Fruit fly (Drosophila melanogaster) whole organism, embryonic: Measurements from ENCODE around the gene CCAP.

Experiments used
- Abd-B ChIP-seq: fragments of 200-800 bp; sonication (Bioruptor generic); optimal IDR thresholded peaks from 2 replicates; lab custom pipeline; 2018; ENCODE audit warnings: missing biosample characterization, mild to moderate bottlenecking, missing genetic modification characterization, moderate library complexity
- Aef1 ChIP-seq: fragments of 200-800 bp; sonication (Bioruptor generic); IDR thresholded peaks from 3 replicates; pipeline ENCODE4 v1.3.6; 2022; ENCODE audit warnings: missing biosample characterization, missing genetic modification characterization
- Atf3 ChIP-seq: fragments of 200-800 bp; sonication (Bioruptor generic); optimal IDR thresholded peaks from 3 replicates; lab custom pipeline; 2016; ENCODE audit warnings: missing biosample characterization, missing genetic modification characterization
- Bteb2 ChIP-seq: fragments of 200-800 bp; sonication (Bioruptor generic); optimal IDR thresholded peaks from 2 replicates; lab custom pipeline; 2016; ENCODE audit warnings: missing biosample characterization, missing genetic modification characterization
- CG1024 ChIP-seq: fragments of 200-800 bp; sonication (Bioruptor generic); IDR thresholded peaks from 2 replicates; pipeline ENCODE4 v1.3.6; 2022; ENCODE audit warnings: missing biosample characterization, missing genetic modification characterization
- CG10366 ChIP-seq: fragments of 200-800 bp; sonication (Bioruptor generic); IDR thresholded peaks from 2 replicates; pipeline ENCODE4 v1.3.6; 2022; ENCODE audit warnings: missing biosample characterization, missing genetic modification characterization
- CG10979 ChIP-seq: fragments of 200-800 bp; sonication (Bioruptor generic); optimal IDR thresholded peaks from 2 replicates; lab custom pipeline; 2018; ENCODE audit warnings: missing biosample characterization, mild to moderate bottlenecking, missing genetic modification characterization, moderate library complexity
- CG11560 ChIP-seq: fragments of 200-800 bp; sonication (Bioruptor generic); IDR thresholded peaks from 3 replicates; pipeline ENCODE4 v1.3.6; 2022; ENCODE audit warnings: missing biosample characterization, missing genetic modification characterization
- CG11696 ChIP-seq: fragments of 200-800 bp; sonication (Bioruptor generic); IDR thresholded peaks from 2 replicates; pipeline ENCODE4 v1.3.6; 2022; ENCODE audit warnings: missing biosample characterization, missing genetic modification characterization
- CG12659 ChIP-seq: fragments of 200-800 bp; sonication (Bioruptor generic); optimal IDR thresholded peaks from 3 replicates; lab custom pipeline; 2017; ENCODE audit warnings: mild to moderate bottlenecking, missing biosample characterization, missing genetic modification reagents, missing genetic modification characterization
- CG14667 ChIP-seq: fragments of 200-800 bp; sonication (Bioruptor generic); IDR thresholded peaks from 2 replicates; pipeline ENCODE4 v1.3.6; 2022; ENCODE audit warnings: missing biosample characterization, missing genetic modification characterization
- CG14710 ChIP-seq: fragments of 200-800 bp; sonication (Bioruptor generic); optimal IDR thresholded peaks from 3 replicates; lab custom pipeline; 2019; ENCODE audit warnings: missing biosample characterization, mild to moderate bottlenecking, missing genetic modification characterization, moderate library complexity
- CG14965 ChIP-seq: fragments of 200-800 bp; sonication (Bioruptor generic); optimal IDR thresholded peaks from 2 replicates; lab custom pipeline; 2016; ENCODE audit warnings: missing biosample characterization, missing genetic modification characterization, borderline replicate concordance
- CG15269 ChIP-seq: fragments of 200-800 bp; sonication (Bioruptor generic); optimal IDR thresholded peaks from 2 replicates; lab custom pipeline; 2018; ENCODE audit warnings: missing biosample characterization, mild to moderate bottlenecking, missing genetic modification characterization, moderate library complexity
- CG15479 ChIP-seq: fragments of 200-800 bp; sonication (Bioruptor generic); optimal IDR thresholded peaks from 3 replicates; lab custom pipeline; 2019; ENCODE audit warnings: missing biosample characterization, mild to moderate bottlenecking, missing genetic modification characterization, moderate library complexity
- CG16815 ChIP-seq: fragments of 200-800 bp; sonication (Bioruptor generic); optimal IDR thresholded peaks from 3 replicates; lab custom pipeline; 2017; ENCODE audit warnings: missing biosample characterization, mild to moderate bottlenecking, missing genetic modification characterization
- CG18764 ChIP-seq: fragments of 200-800 bp; sonication (Bioruptor generic); optimal IDR thresholded peaks from 3 replicates; lab custom pipeline; 2016; ENCODE audit warnings: missing biosample characterization, missing genetic modification characterization
- CG2202 ChIP-seq: fragments of 200-800 bp; sonication (Bioruptor generic); optimal IDR thresholded peaks from 2 replicates; lab custom pipeline; 2018; ENCODE audit warnings: missing biosample characterization, mild to moderate bottlenecking, missing genetic modification characterization
- CG30020 ChIP-seq: fragments of 200-800 bp; optimal IDR thresholded peaks from 2 replicates; lab custom pipeline; 2019; ENCODE audit warnings: missing biosample characterization, mild to moderate bottlenecking, missing genetic modification characterization, moderate library complexity
- CG31388 ChIP-seq: fragments of 200-800 bp; sonication (Bioruptor generic); optimal IDR thresholded peaks from 2 replicates; lab custom pipeline; 2016; ENCODE audit warnings: missing biosample characterization, missing genetic modification characterization
- CG32767 ChIP-seq: fragments of 200-800 bp; sonication (Bioruptor generic); IDR thresholded peaks from 2 replicates; pipeline ENCODE4 v1.3.6; 2022; ENCODE audit warnings: missing biosample characterization, missing genetic modification characterization
- CG8478 ChIP-seq: fragments of >200 bp; optimal IDR thresholded peaks from 2 replicates; lab custom pipeline; 2018
- ERR ChIP-seq: fragments of 200-800 bp; sonication (Bioruptor generic); optimal IDR thresholded peaks from 2 replicates; lab custom pipeline; 2016; ENCODE audit warnings: missing biosample characterization, missing genetic modification characterization
- HLH54F ChIP-seq: fragments of 200-800 bp; sonication (Bioruptor generic); optimal IDR thresholded peaks from 3 replicates; lab custom pipeline; 2016; ENCODE audit warnings: missing biosample characterization, missing genetic modification characterization
- HLHmδ ChIP-seq: fragments of 200-800 bp; sonication (Bioruptor generic); optimal IDR thresholded peaks from 2 replicates; lab custom pipeline; 2018; ENCODE audit warnings: missing biosample characterization, mild to moderate bottlenecking, missing genetic modification characterization, moderate library complexity
- Hand ChIP-seq: fragments of 200-800 bp; sonication (Bioruptor generic); optimal IDR thresholded peaks from 2 replicates; lab custom pipeline; 2017; ENCODE audit warnings: mild to moderate bottlenecking, missing biosample characterization, missing genetic modification reagents, missing genetic modification characterization
- HmgZ ChIP-seq: fragments of 200-800 bp; sonication (Bioruptor generic); optimal IDR thresholded peaks from 2 replicates; lab custom pipeline; 2018; ENCODE audit warnings: missing biosample characterization, mild to moderate bottlenecking, missing genetic modification characterization
- Mrtf ChIP-seq: fragments of 200-800 bp; sonication (Bioruptor generic); IDR thresholded peaks from 3 replicates; pipeline ENCODE4 v1.3.6; 2022; ENCODE audit warnings: missing biosample characterization, missing genetic modification characterization
- Myb ChIP-seq: fragments of 200-800 bp; sonication (Bioruptor generic); optimal IDR thresholded peaks from 2 replicates; lab custom pipeline; 2016; ENCODE audit warnings: missing biosample characterization, missing genetic modification characterization
- NK7.1 ChIP-seq: fragments of 200-800 bp; sonication (Bioruptor generic); optimal IDR thresholded peaks from 3 replicates; lab custom pipeline; 2016; ENCODE audit warnings: missing biosample characterization, missing genetic modification characterization
- Nf-YA ChIP-seq: fragments of 200-800 bp; sonication (Bioruptor generic); IDR thresholded peaks from 2 replicates; pipeline ENCODE4 v1.3.6; 2022; ENCODE audit warnings: missing biosample characterization, missing genetic modification characterization
- Side ChIP-seq: fragments of 200-800 bp; sonication (Bioruptor generic); optimal IDR thresholded peaks from 2 replicates; lab custom pipeline; 2016; ENCODE audit warnings: missing biosample characterization, missing genetic modification characterization
- Six4 ChIP-seq: fragments of 200-800 bp; sonication (Bioruptor generic); optimal IDR thresholded peaks from 2 replicates; lab custom pipeline; 2016; ENCODE audit warnings: missing biosample characterization, missing genetic modification characterization
- TFAM ChIP-seq: fragments of 200-800 bp; sonication (Bioruptor generic); optimal IDR thresholded peaks from 2 replicates; lab custom pipeline; 2017; ENCODE audit warnings: missing biosample characterization, missing genetic modification characterization, inconsistent platforms
- bsh ChIP-seq, 2 experiments: fragments of 200-800 bp; sonication (Bioruptor generic); optimal IDR thresholded peaks; 2 replicates each; lab custom pipeline; 2017 to 2018; ENCODE audit warnings: mild to moderate bottlenecking in 2 of 2, missing biosample characterization in 2 of 2, missing genetic modification characterization in 2 of 2, moderate library complexity in 1 of 2
- chn ChIP-seq: fragments of 200-800 bp; sonication (Bioruptor generic); optimal IDR thresholded peaks from 2 replicates; lab custom pipeline; 2016; ENCODE audit warnings: missing biosample characterization, missing genetic modification characterization
- emc ChIP-seq: fragments of 200-800 bp; sonication (Bioruptor generic); optimal IDR thresholded peaks from 2 replicates; lab custom pipeline; 2016; ENCODE audit warnings: missing biosample characterization, missing genetic modification characterization
- gce ChIP-seq: fragments of 200-800 bp; sonication (Bioruptor generic); IDR thresholded peaks from 3 replicates; pipeline ENCODE4 v1.3.6; 2022; ENCODE audit warnings: missing biosample characterization, missing genetic modification characterization
- inv ChIP-seq: fragments of 200-800 bp; sonication (Bioruptor generic); IDR thresholded peaks from 2 replicates; pipeline ENCODE4 v1.3.6; 2022; ENCODE audit warnings: missing biosample characterization, missing genetic modification characterization; ENCODE audit not compliant: partially characterized antibody
- knrl ChIP-seq: fragments of 200-800 bp; sonication (Bioruptor generic); IDR thresholded peaks from 3 replicates; pipeline ENCODE4 v1.3.6; 2022; ENCODE audit warnings: missing biosample characterization, missing genetic modification characterization; ENCODE audit not compliant: partially characterized antibody
- lmd ChIP-seq: fragments of 200-800 bp; sonication (Bioruptor generic); IDR thresholded peaks from 2 replicates; pipeline ENCODE4 v1.3.6; 2022; ENCODE audit warnings: missing biosample characterization, missing genetic modification characterization
- lov ChIP-seq, 2 experiments: fragments of 200-800 bp in 1 of 2; fragments of >200 bp in 1 of 2; sonication (Bioruptor generic) in 1 of 2; IDR thresholded peaks in 1 of 2; optimal IDR thresholded peaks in 1 of 2; 2 replicates in 1 of 2; 3 replicates in 1 of 2; pipeline versions ENCODE4 v1.3.6 to Lab custom; 2017 to 2022; ENCODE audit warnings: missing biosample characterization in 1 of 2, missing genetic modification characterization in 1 of 2
- luna ChIP-seq: fragments of 200-800 bp; sonication (Bioruptor generic); optimal IDR thresholded peaks from 2 replicates; lab custom pipeline; 2016; ENCODE audit warnings: missing biosample characterization, missing genetic modification characterization
- mam ChIP-seq: fragments of 200-800 bp; sonication (Bioruptor generic); optimal IDR thresholded peaks from 3 replicates; lab custom pipeline; 2016; ENCODE audit warnings: missing biosample characterization, missing genetic modification characterization
- nerfin-2 ChIP-seq: fragments of 200-800 bp; sonication (Bioruptor generic); IDR thresholded peaks from 2 replicates; pipeline ENCODE4 v1.3.6; 2022; ENCODE audit warnings: missing biosample characterization, missing genetic modification characterization; ENCODE audit not compliant: partially characterized antibody
- onecut ChIP-seq: fragments of 200-800 bp; sonication (Bioruptor generic); IDR thresholded peaks from 2 replicates; pipeline ENCODE4 v1.3.6; 2022; ENCODE audit warnings: missing biosample characterization, missing genetic modification characterization
- sr ChIP-seq: fragments of 200-800 bp; sonication (Bioruptor generic); IDR thresholded peaks from 3 replicates; pipeline ENCODE4 v1.3.6; 2022; ENCODE audit warnings: missing biosample characterization, missing genetic modification characterization
- stwl ChIP-seq: fragments of 200-800 bp; sonication (Bioruptor generic); optimal IDR thresholded peaks from 3 replicates; lab custom pipeline; 2018; ENCODE audit warnings: missing biosample characterization, mild to moderate bottlenecking, missing genetic modification characterization, moderate library complexity
- unpg ChIP-seq: fragments of 200-800 bp; sonication (Bioruptor generic); optimal IDR thresholded peaks from 3 replicates; lab custom pipeline; 2018; ENCODE audit warnings: missing biosample characterization, mild to moderate bottlenecking, missing genetic modification characterization, moderate library complexity
- vvl ChIP-seq: fragments of 200-800 bp; sonication (Bioruptor generic); IDR thresholded peaks from 2 replicates; pipeline ENCODE4 v1.3.6; 2022; ENCODE audit warnings: missing biosample characterization, missing genetic modification characterization

Gene CCAP

DNA sequence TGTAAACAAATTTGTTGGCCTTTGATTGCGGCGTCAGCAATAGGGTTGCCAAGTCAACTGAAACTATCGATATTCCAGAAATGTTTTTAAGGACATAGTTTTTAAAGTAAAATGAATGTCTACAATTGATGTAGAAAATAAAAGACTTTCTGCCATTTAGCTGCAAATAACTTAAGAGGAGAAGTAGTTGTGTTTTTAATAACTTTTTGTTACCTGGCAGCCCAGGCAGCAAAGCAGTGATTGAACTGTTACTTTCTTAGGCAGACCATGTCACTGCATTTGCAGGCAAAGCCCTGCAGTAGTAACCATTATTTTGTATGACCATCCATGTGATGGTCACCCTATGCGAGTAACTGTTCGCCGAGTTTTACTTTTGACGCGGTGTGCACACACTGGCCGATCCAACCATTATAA lies 48.7 kb upstream of the CCAP start, which contains the start of the genes rumi, CG7029 and Usp12-46 (continued):
- TF ChIP-seq CG8478 (lab: Kevin White, UChicago) (no peak), HLH54F (GFP tag; lab: Kevin White, UChicago) (peak; percentile 93), CG12659 (peak; percentile 93), lov (optimal IDR thresholded peaks at IDR 0.05; lab: Kevin White, UChicago) (no peak), lov (GFP tag; IDR thresholded peaks at IDR 0.05; lab: Robert Waterston, UW) (peak; percentile 84; the same call in 2 of the 3 replicates), inv (GFP tag; lab: Robert Waterston, UW) (peak; percentile 64), luna (GFP tag; lab: Kevin White, UChicago) (peak; percentile 75), CG18764 (GFP tag; lab: Kevin White, UChicago) (peak; percentile 68), NK7.1 (GFP tag; lab: Kevin White, UChicago) (peak; percentile 81), CG15269 (tag; lab: Kevin White, UChicago) (peak; percentile 86), gce (GFP tag; lab: Robert Waterston, UW) (peak; percentile 81), Nf-YA (GFP tag; lab: Robert Waterston, UW) (peak; percentile 74), vvl (peak; percentile 94), Myb (GFP tag; lab: Kevin White, UChicago) (peak; percentile 80), Six4 (GFP tag; lab: Kevin White, UChicago) (peak; percentile 65), Atf3 (peak; percentile 88), CG1024 (GFP tag; lab: Robert Waterston, UW) (peak; percentile 73), CG11560 (peak; percentile 66; the same call in 1 of the 3 replicates), Hand (GFP tag; lab: Kevin White, UChicago) (peak; percentile 44), lmd (GFP tag; lab: Robert Waterston, UW) (peak; percentile 84), knrl (GFP tag; lab: Robert Waterston, UW) (peak; percentile 78), CG32767 (peak; percentile 85), emc (peak; percentile 76), CG10979 (peak; percentile 81), CG2202 (tag; lab: Kevin White, UChicago) (peak; percentile 66), sr (GFP tag; lab: Robert Waterston, UW) (peak; percentile 54; the same call in 1 of the 3 replicates), Aef1 (GFP tag; lab: Robert Waterston, UW) (peak; percentile 84), onecut (GFP tag; lab: Robert Waterston, UW) (peak; percentile 71), unpg (GFP tag; lab: Kevin White, UChicago) (peak; percentile 89), HmgZ (tag; lab: Kevin White, UChicago) (peak; percentile 96), CG11696 (GFP tag; lab: Robert Waterston, UW) (peak; percentile 53; the same call in 1 of the 2 replicates), Bteb2 (GFP tag; lab: Kevin White, UChicago) (peak; percentile 90), CG15479 (no peak), nerfin-2 (GFP tag; lab: Robert Waterston, UW) (peak; percentile 53; the same call in 1 of the 2 replicates), stwl (tag; lab: Kevin White, UChicago) (peak; percentile 88), HLHmδ (peak; percentile 33), CG14965 (GFP tag; lab: Kevin White, UChicago) (no peak), CG14667 (GFP tag; lab: Robert Waterston, UW) (peak; percentile 59; the same call in 1 of the 2 replicates), CG14710 (tag; lab: Kevin White, UChicago) (peak; percentile 100), mam (GFP tag; lab: Kevin White, UChicago) (peak; percentile 91), CG10366 (GFP tag; lab: Robert Waterston, UW) (peak; percentile 90), Mrtf (GFP tag; lab: Robert Waterston, UW) (peak; percentile 69), Side (GFP tag; lab: Kevin White, UChicago) (peak; percentile 91), CG16815 (GFP tag; lab: Kevin White, UChicago) (peak; percentile 79), bsh (GFP tag; optimal IDR thresholded peaks at IDR 0.05; lab: Kevin White, UChicago) (peak in 1 of 2 experiments; percentile 88), CG31388 (GFP tag; lab: Kevin White, UChicago) (peak; percentile 52), Abd-B (GFP tag; lab: Kevin White, UChicago) (peak; percentile 84), ERR (GFP tag; lab: Kevin White, UChicago) (peak; percentile 83), chn (GFP tag; lab: Kevin White, UChicago) (peak; percentile 90), TFAM (GFP tag; lab: Kevin White, UChicago) (peak; percentile 49), CG30020 (tag; lab: Kevin White, UChicago) (peak; percentile 65)
